Fruit fly (Drosophila melanogaster) whole organism, prepupa: ENCODE results near the gene dtr.

Experiments used
- Blimp-1 ChIP-seq: fragments of 200-800 bp; sonication (Bioruptor generic); optimal IDR thresholded peaks from 3 replicates; lab custom pipeline; 2017; ENCODE audit warnings: missing biosample characterization, missing genetic modification characterization, mild to moderate bottlenecking, moderate library complexity, missing genetic modification reagents
- CG10669 ChIP-seq: fragments of 200-800 bp; sonication (Bioruptor generic); optimal IDR thresholded peaks from 3 replicates; lab custom pipeline; 2018; ENCODE audit warnings: missing biosample characterization, mild to moderate bottlenecking, missing genetic modification characterization, moderate library complexity
- CG11762 ChIP-seq: fragments of 200-800 bp; sonication (Bioruptor generic); optimal IDR thresholded peaks from 3 replicates; lab custom pipeline; 2016; ENCODE audit warnings: missing biosample characterization, missing genetic modification characterization; ENCODE audit not compliant: insufficient read depth
- CG15336 ChIP-seq: fragments of 200-800 bp; sonication (Bioruptor generic); IDR thresholded peaks from 2 replicates; pipeline ENCODE4 v1.3.6; 2022; ENCODE audit warnings: missing biosample characterization, missing genetic modification characterization
- CG1621 ChIP-seq: fragments of 200-800 bp; sonication (Bioruptor generic); optimal IDR thresholded peaks from 3 replicates; lab custom pipeline; 2018; ENCODE audit warnings: missing biosample characterization, mild to moderate bottlenecking, missing genetic modification characterization
- CG16779 ChIP-seq: fragments of 200-800 bp; sonication (Bioruptor generic); optimal IDR thresholded peaks from 3 replicates; lab custom pipeline; 2017; ENCODE audit warnings: missing biosample characterization, mild to moderate bottlenecking, missing genetic modification characterization
- CG3032 ChIP-seq: fragments of 200-800 bp; optimal IDR thresholded peaks from 2 replicates; lab custom pipeline; 2019; ENCODE audit warnings: missing biosample characterization, mild to moderate bottlenecking, missing genetic modification characterization, moderate library complexity
- CG32006 ChIP-seq: fragments of 200-800 bp; sonication (Bioruptor generic); optimal IDR thresholded peaks from 3 replicates; lab custom pipeline; 2017; ENCODE audit warnings: missing biosample characterization, mild to moderate bottlenecking, missing genetic modification characterization
- CG34406 ChIP-seq: fragments of 200-800 bp; sonication (Bioruptor generic); optimal IDR thresholded peaks from 3 replicates; lab custom pipeline; 2016; ENCODE audit warnings: missing biosample characterization, missing genetic modification characterization
- CG4318 ChIP-seq: fragments of 200-800 bp; sonication (Bioruptor generic); optimal IDR thresholded peaks from 3 replicates; lab custom pipeline; 2017; ENCODE audit warnings: missing biosample characterization, mild to moderate bottlenecking, missing genetic modification characterization
- CG6163 ChIP-seq: fragments of 200-800 bp; sonication (Bioruptor generic); IDR thresholded peaks from 3 replicates; pipeline ENCODE4 v1.3.6; 2022; ENCODE audit warnings: missing biosample characterization, missing genetic modification characterization
- CG6276 ChIP-seq: fragments of 200-800 bp; sonication (Bioruptor generic); optimal IDR thresholded peaks from 2 replicates; lab custom pipeline; 2017; ENCODE audit warnings: missing biosample characterization, mild to moderate bottlenecking, missing genetic modification characterization
- CG6792 ChIP-seq: fragments of 200-800 bp; sonication (Bioruptor generic); optimal IDR thresholded peaks from 3 replicates; lab custom pipeline; 2016; ENCODE audit warnings: missing biosample characterization, missing genetic modification characterization
- CG6808 ChIP-seq: fragments of 200-800 bp; sonication (Bioruptor generic); optimal IDR thresholded peaks from 3 replicates; lab custom pipeline; 2017; ENCODE audit warnings: missing biosample characterization, missing genetic modification characterization, mild to moderate bottlenecking, moderate library complexity, missing genetic modification reagents
- CG6854 ChIP-seq: fragments of 200-800 bp; sonication (Bioruptor generic); optimal IDR thresholded peaks from 2 replicates; lab custom pipeline; 2017; ENCODE audit warnings: missing biosample characterization, mild to moderate bottlenecking, missing genetic modification characterization
- CG7368 ChIP-seq: fragments of 200-800 bp; sonication (Bioruptor generic); optimal IDR thresholded peaks from 3 replicates; lab custom pipeline; 2016; ENCODE audit warnings: missing biosample characterization, missing genetic modification characterization
- CG8119 ChIP-seq: fragments of 200-800 bp; sonication (Bioruptor generic); IDR thresholded peaks from 3 replicates; pipeline ENCODE4 v1.3.6; 2022; ENCODE audit warnings: missing biosample characterization, missing genetic modification characterization
- CG8632 ChIP-seq: fragments of 200-800 bp; sonication (Bioruptor generic); optimal IDR thresholded peaks from 3 replicates; lab custom pipeline; 2016; ENCODE audit warnings: missing biosample characterization, missing genetic modification characterization
- Eip78C ChIP-seq: fragments of 200-800 bp; sonication (Bioruptor generic); peaks from one replicate; lab custom pipeline; 2016; ENCODE audit warnings: missing biosample characterization, missing genetic modification characterization
- Eip93F ChIP-seq: fragments of 200-800 bp; sonication (Bioruptor generic); optimal IDR thresholded peaks from 2 replicates; lab custom pipeline; 2016; ENCODE audit warnings: missing biosample characterization, mild to moderate bottlenecking, missing genetic modification characterization
- Ets21C ChIP-seq: fragments of 200-800 bp; sonication (Bioruptor generic); optimal IDR thresholded peaks from 3 replicates; lab custom pipeline; 2016; ENCODE audit warnings: missing biosample characterization, missing genetic modification characterization
- Hr4 ChIP-seq: fragments of 200-800 bp; sonication (Bioruptor generic); optimal IDR thresholded peaks from 3 replicates; lab custom pipeline; 2016; ENCODE audit warnings: missing biosample characterization, missing genetic modification characterization
- Met ChIP-seq: fragments of 200-800 bp; sonication (Bioruptor generic); optimal IDR thresholded peaks from 3 replicates; lab custom pipeline; 2016; ENCODE audit warnings: missing biosample characterization, missing genetic modification characterization
- Smox ChIP-seq: fragments of 200-800 bp; sonication (Bioruptor generic); optimal IDR thresholded peaks from 3 replicates; lab custom pipeline; 2016; ENCODE audit warnings: missing biosample characterization, missing genetic modification characterization
- Sox14 ChIP-seq: fragments of 200-800 bp; sonication (Bioruptor generic); optimal IDR thresholded peaks from 3 replicates; lab custom pipeline; 2016; ENCODE audit warnings: missing biosample characterization, missing genetic modification characterization
- acj6 ChIP-seq: fragments of 200-800 bp; sonication (Bioruptor generic); optimal IDR thresholded peaks from 3 replicates; lab custom pipeline; 2016; ENCODE audit warnings: missing biosample characterization, missing genetic modification characterization
- dac ChIP-seq: fragments of 200-800 bp; sonication (Bioruptor generic); optimal IDR thresholded peaks from 2 replicates; lab custom pipeline; 2017; ENCODE audit warnings: missing biosample characterization, mild to moderate bottlenecking, missing genetic modification characterization
- dsx ChIP-seq: fragments of 200-800 bp; optimal IDR thresholded peaks from 3 replicates; lab custom pipeline; 2019; ENCODE audit warnings: missing biosample characterization, mild to moderate bottlenecking, missing genetic modification characterization, moderate library complexity; ENCODE audit not compliant: poor library complexity, severe bottlenecking
- fd85E ChIP-seq: fragments of 200-800 bp; sonication (Bioruptor generic); optimal IDR thresholded peaks from 3 replicates; lab custom pipeline; 2016; ENCODE audit warnings: missing biosample characterization, missing genetic modification characterization
- fkh ChIP-seq: fragments of 200-800 bp; sonication (Bioruptor generic); optimal IDR thresholded peaks from 3 replicates; lab custom pipeline; 2017; ENCODE audit warnings: missing biosample characterization, mild to moderate bottlenecking, missing genetic modification characterization, moderate library complexity
- lz ChIP-seq: fragments of 200-800 bp; sonication (Bioruptor generic); optimal IDR thresholded peaks from 3 replicates; lab custom pipeline; 2016; ENCODE audit warnings: missing biosample characterization, missing genetic modification characterization
- pdm3 ChIP-seq: fragments of 200-800 bp; sonication (Bioruptor generic); optimal IDR thresholded peaks from 3 replicates; lab custom pipeline; 2016; ENCODE audit warnings: missing biosample characterization, missing genetic modification characterization
- salr ChIP-seq, 2 experiments: fragments of 200-800 bp; sonication (Bioruptor generic); optimal IDR thresholded peaks; 3 replicates each; lab custom pipeline; 2016 to 2018; ENCODE audit warnings: missing biosample characterization in 2 of 2, missing genetic modification characterization in 2 of 2, mild to moderate bottlenecking in 1 of 2
- ss ChIP-seq, 2 experiments: fragments of 200-800 bp; sonication (Bioruptor generic); optimal IDR thresholded peaks; 2 replicates in 1 of 2; 3 replicates in 1 of 2; lab custom pipeline; 2017 to 2018; ENCODE audit warnings: mild to moderate bottlenecking in 2 of 2, missing biosample characterization in 2 of 2, missing genetic modification characterization in 2 of 2, moderate library complexity in 1 of 2
- svp ChIP-seq: fragments of 200-800 bp; sonication (Bioruptor generic); peaks from one replicate; lab custom pipeline; 2016; ENCODE audit warnings: missing biosample characterization, missing genetic modification characterization
- topi ChIP-seq: fragments of 200-800 bp; sonication (Bioruptor generic); optimal IDR thresholded peaks from 3 replicates; lab custom pipeline; 2016; ENCODE audit warnings: missing biosample characterization, missing genetic modification characterization

Gene dtr

DNA sequence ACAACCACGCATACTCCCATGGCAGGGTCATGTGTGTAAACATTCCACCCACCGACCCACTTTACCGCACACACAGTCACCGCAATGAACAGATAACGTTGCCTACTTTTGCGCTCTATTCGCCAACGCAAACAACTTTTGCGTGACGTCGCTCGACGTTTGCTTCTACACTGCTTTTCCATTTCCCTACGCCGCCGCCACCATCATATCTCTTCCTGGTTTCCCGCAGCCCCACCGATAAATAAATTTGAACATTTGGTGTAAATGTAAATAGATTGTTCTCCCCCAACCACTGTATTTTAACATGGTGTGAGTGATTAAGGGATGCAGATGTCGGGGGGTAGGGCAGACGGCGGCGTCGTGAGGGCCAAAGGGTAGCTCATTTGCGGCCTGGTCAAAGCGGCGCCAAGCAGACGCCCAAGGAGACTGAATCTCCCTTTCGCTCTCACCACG lies 36.6 kb upstream of the dtr start:
- TF ChIP-seq CG15336 (GFP tag; lab: Robert Waterston, UW), result no peak
- no peak for TF ChIP-seq CG7368 (GFP tag; lab: Kevin White, UChicago)
- TF ChIP-seq CG6808 (GFP tag; lab: Kevin White, UChicago), result no peak
- TF ChIP-seq CG34406 (GFP tag; lab: Kevin White, UChicago), result no peak
- no peak for TF ChIP-seq CG6163 (GFP tag; lab: Robert Waterston, UW)
- no peak for TF ChIP-seq CG3032
- peak; percentile 90 for TF ChIP-seq fkh (GFP tag; lab: Kevin White, UChicago)
- TF ChIP-seq dac (GFP tag; lab: Kevin White, UChicago), result no peak
- TF ChIP-seq svp (GFP tag; lab: Kevin White, UChicago), result peak; percentile 79

DNA sequence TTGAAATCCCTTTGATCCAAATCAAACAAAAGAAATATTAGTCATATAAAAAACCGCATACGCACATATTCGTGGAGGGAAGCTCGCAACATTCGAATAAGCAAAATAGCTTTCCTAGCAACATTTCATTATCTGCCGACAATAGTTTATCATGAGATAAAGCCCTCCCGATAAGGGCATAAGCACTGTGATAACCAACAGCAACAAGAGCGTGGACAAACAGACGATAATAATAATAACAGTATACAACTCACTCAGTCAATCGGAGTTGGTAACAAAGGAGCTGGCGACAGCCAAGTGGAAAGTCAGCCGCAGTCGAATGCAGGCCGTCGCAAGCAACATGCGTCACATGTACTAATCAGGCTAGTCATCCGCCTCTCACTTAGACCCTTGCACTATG lies 31.7 kb upstream of the dtr start:
- no peak for TF ChIP-seq CG10669
- peak; percentile 18 for TF ChIP-seq Sox14
- peak; percentile 40 for TF ChIP-seq Eip78C
- peak; percentile 28 for TF ChIP-seq fkh (GFP tag; lab: Kevin White, UChicago)
- no peak for TF ChIP-seq topi (GFP tag; lab: Kevin White, UChicago)
- no peak for TF ChIP-seq CG34406 (GFP tag; lab: Kevin White, UChicago)

DNA sequence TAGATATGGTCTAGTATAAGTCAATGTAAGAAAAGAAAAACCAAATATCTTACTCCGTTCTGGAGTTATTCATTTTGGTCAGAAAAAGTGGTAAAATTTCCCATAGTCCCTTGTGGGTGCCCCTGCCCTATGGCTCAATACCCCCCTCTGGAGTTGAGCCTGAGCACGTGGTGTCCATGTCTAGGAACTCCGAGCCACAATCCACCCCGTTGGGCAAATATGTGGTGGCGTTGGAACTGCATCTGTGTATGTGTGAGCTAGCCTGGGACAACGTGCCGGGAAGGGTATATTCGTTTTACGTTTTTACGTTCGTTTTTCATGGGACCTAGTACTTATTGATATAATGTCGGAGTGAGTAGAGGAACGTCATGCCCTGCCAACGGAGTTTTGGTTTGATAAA lies 30.2 kb upstream of the dtr start:
- TF ChIP-seq CG32006 (GFP tag; lab: Kevin White, UChicago) (no peak), CG7368 (GFP tag; lab: Kevin White, UChicago) (no peak), CG8119 (no peak), Met (GFP tag; lab: Kevin White, UChicago) (no peak), fd85E (no peak), CG4318 (GFP tag; lab: Kevin White, UChicago) (no peak), Blimp-1 (GFP tag; lab: Kevin White, UChicago) (no peak), CG6163 (GFP tag; lab: Robert Waterston, UW) (no peak), fkh (GFP tag; lab: Kevin White, UChicago) (no peak), pdm3 (GFP tag; lab: Kevin White, UChicago) (no peak), Ets21C (GFP tag; lab: Kevin White, UChicago) (no peak), Eip93F (GFP tag; lab: Kevin White, UChicago) (no peak), dsx (GFP tag; lab: Kevin White, UChicago) (no peak), CG16779 (tag; lab: Kevin White, UChicago) (no peak), Sox14 (no peak), CG6276 (GFP tag; lab: Kevin White, UChicago) (no peak), CG6854 (no peak), Smox (GFP tag; lab: Kevin White, UChicago) (no peak)

DNA sequence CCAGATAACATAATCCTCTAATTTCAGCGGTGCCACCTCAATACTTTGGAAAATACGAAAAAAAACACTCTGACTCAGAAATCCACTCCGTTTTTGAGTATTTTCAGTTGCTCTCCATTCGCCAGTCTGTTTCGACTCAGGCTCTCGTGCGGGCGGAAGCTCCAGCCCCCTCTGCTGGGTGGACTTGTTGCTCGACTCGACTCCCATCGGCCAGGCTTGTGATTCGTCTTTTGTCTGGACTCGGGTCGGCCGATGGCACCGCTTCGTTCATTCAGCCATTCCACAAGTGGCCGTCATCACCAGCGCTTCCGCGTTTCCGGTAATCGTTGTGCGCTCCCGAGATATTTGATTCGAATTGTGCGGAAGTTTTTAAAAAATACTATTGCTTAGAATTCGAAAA lies 29.5 kb upstream of the dtr start, which contains the start of gene dimm:
TSS of gene dimm (plus strand) at position 255 of the 400 bp plus-strand sequence.
- no peak for TF ChIP-seq CG6163 (GFP tag; lab: Robert Waterston, UW)
- no peak for TF ChIP-seq ss (GFP tag; optimal IDR thresholded peaks at IDR 0.05; lab: Kevin White, UChicago)
- no peak for TF ChIP-seq acj6 (GFP tag; lab: Kevin White, UChicago)
- TF ChIP-seq Eip78C, result no peak
- TF ChIP-seq dac (GFP tag; lab: Kevin White, UChicago), result no peak
- no peak for TF ChIP-seq CG1621 (tag; lab: Kevin White, UChicago)
- no peak for TF ChIP-seq CG6792 (GFP tag; lab: Kevin White, UChicago)
- TF ChIP-seq lz (GFP tag; lab: Kevin White, UChicago), result no peak
- no peak for TF ChIP-seq Hr4
- TF ChIP-seq CG6276 (GFP tag; lab: Kevin White, UChicago), result no peak
- TF ChIP-seq CG8632 (GFP tag; lab: Kevin White, UChicago), result no peak
- TF ChIP-seq salr (GFP tag; optimal IDR thresholded peaks at IDR 0.05; lab: Kevin White, UChicago), result no peak
- no peak for TF ChIP-seq CG11762 (GFP tag; lab: Kevin White, UChicago)
- no peak for TF ChIP-seq svp (GFP tag; lab: Kevin White, UChicago)
- TF ChIP-seq CG34406 (GFP tag; lab: Kevin White, UChicago), result no peak
